Fruit fly (Drosophila melanogaster) whole organism, embryonic: Measurements from ENCODE around the gene CG14022.

Source experiments
- CG11398 ChIP-seq: fragments of 200-800 bp; sonication (Bioruptor generic); optimal IDR thresholded peaks from 2 replicates; lab custom pipeline; 2016; ENCODE audit warnings: missing biosample characterization, missing genetic modification characterization
- insv ChIP-seq, 2 experiments: fragments of 200-800 bp; sonication (Bioruptor generic); optimal IDR thresholded peaks; 3 replicates each; lab custom pipeline; 2016 to 2018; ENCODE audit warnings: missing biosample characterization in 2 of 2, missing genetic modification characterization in 2 of 2

dm6 chr2L:5329557-5329956 is 878 bp upstream of the CG14022 start, which contains the start of gene TotM:
- TF ChIP-seq insv (GFP tag; optimal IDR thresholded peaks at IDR 0.05; lab: Kevin White, UChicago) (no peak), CG11398 (GFP tag; lab: Kevin White, UChicago) (no peak)
